Worm (Caenorhabditis elegans) whole organism, L1 larva: ENCODE measurements around the gene alh-4.

Experiments used
- alr-1 ChIP-seq: fragments of 200-800 bp; sonication (Bioruptor generic); optimal IDR thresholded peaks from 2 replicates; lab custom pipeline; 2018; ENCODE audit warnings: borderline replicate concordance, mild to moderate bottlenecking, missing genetic modification characterization, missing compliant biosample characterization
- aly-2 ChIP-seq: fragments of 150-350 bp; optimal IDR thresholded peaks from 2 replicates; lab custom pipeline; 2014; ENCODE audit warnings: missing biosample characterization, missing genetic modification characterization
- ces-1 ChIP-seq: fragments of 150-350 bp; optimal IDR thresholded peaks from 2 replicates; lab custom pipeline; 2014; ENCODE audit warnings: missing biosample characterization, missing genetic modification reagents, missing genetic modification characterization
- lin-39 ChIP-seq: fragments of 150-350 bp; optimal IDR thresholded peaks from 2 replicates; lab custom pipeline; 2014; ENCODE audit warnings: missing biosample characterization, missing genetic modification reagents, missing genetic modification characterization
- mdl-1 ChIP-seq, 2 experiments: fragments of 150-350 bp; optimal IDR thresholded peaks; 2 replicates each; lab custom pipeline; 2014 to 2017; ENCODE audit warnings: missing biosample characterization in 2 of 2, missing genetic modification characterization in 2 of 2, inconsistent platforms in 1 of 2
- nhr-11 ChIP-seq: fragments of 150-350 bp; optimal IDR thresholded peaks from 2 replicates; lab custom pipeline; 2014; ENCODE audit warnings: missing biosample characterization, missing genetic modification characterization
- nhr-12 ChIP-seq: sonication (generic microtip); optimal IDR thresholded peaks from 2 replicates; lab custom pipeline; 2017; ENCODE audit warnings: missing biosample characterization, missing genetic modification characterization
- nhr-237 ChIP-seq: fragments of 150-350 bp; optimal IDR thresholded peaks from 2 replicates; lab custom pipeline; 2014; ENCODE audit warnings: missing biosample characterization, missing genetic modification characterization
- nhr-76 ChIP-seq: sonication (generic microtip); optimal IDR thresholded peaks from 2 replicates; lab custom pipeline; 2017; ENCODE audit warnings: missing biosample characterization, missing genetic modification characterization
- sox-4 ChIP-seq: sonication (generic microtip); optimal IDR thresholded peaks from 2 replicates; lab custom pipeline; 2016; ENCODE audit warnings: missing genetic modification characterization, missing compliant biosample characterization
- tlp-1 ChIP-seq: fragments of 150-350 bp; optimal IDR thresholded peaks from 2 replicates; lab custom pipeline; 2014; ENCODE audit warnings: missing biosample characterization, missing genetic modification characterization

DNA sequence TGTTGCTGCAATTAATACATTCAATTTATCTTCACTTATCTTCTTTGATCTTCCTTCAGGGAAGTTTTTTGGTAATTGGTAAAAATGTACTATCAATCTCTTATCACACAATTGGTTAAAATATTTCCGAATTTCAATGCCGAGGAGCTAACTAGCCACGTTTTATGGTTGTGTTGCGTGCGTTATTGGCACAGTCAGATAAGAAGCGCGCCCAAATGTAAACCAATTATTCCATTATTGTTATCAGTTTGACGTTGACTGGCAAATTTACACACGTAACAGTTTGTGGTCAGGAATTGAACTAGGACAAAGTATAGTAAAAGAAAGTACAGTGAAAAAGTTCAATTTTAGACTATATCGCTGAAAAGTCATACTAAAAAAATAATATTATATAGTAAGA lies 22.1 kb downstream of the alh-4 start:
- no peak for TF ChIP-seq mdl-1 (tag; optimal IDR thresholded peaks at IDR 0.05; lab: Kevin White, UChicago)
- TF ChIP-seq alr-1 = no peak
- TF ChIP-seq nhr-11 (tag; lab: Kevin White, UChicago) = no peak
- no peak for TF ChIP-seq nhr-237 (tag; lab: Kevin White, UChicago)
- TF ChIP-seq nhr-12 (tag; lab: Kevin White, UChicago) = no peak
- TF ChIP-seq ces-1 (GFP tag; lab: Kevin White, UChicago) = no peak
- TF ChIP-seq tlp-1 (tag; lab: Kevin White, UChicago) = no peak
- TF ChIP-seq nhr-76 (tag; lab: Kevin White, UChicago) = no peak
- no peak for TF ChIP-seq sox-4 (tag; lab: Kevin White, UChicago)
- TF ChIP-seq lin-39 (tag; lab: Kevin White, UChicago) = no peak
- TF ChIP-seq aly-2 (tag; lab: Kevin White, UChicago) = no peak
